Worm (Caenorhabditis elegans) whole organism, L3 larva: ENCODE results near the gene map-2.

ENCODE experiments used
- R02D3.7 ChIP-seq: fragments of 150-350 bp; optimal IDR thresholded peaks from 2 replicates; lab custom pipeline; 2014; ENCODE audit warnings: missing biosample characterization, missing genetic modification characterization
- ZK546.5 ChIP-seq: sonication (generic microtip); optimal IDR thresholded peaks from 2 replicates; lab custom pipeline; 2017; ENCODE audit warnings: missing biosample characterization, missing genetic modification characterization
- aly-2 ChIP-seq: fragments of 150-350 bp; optimal IDR thresholded peaks from 2 replicates; lab custom pipeline; 2014; ENCODE audit warnings: missing biosample characterization, missing genetic modification characterization
- ama-1 ChIP-seq: fragments of 150-350 bp; optimal IDR thresholded peaks from 2 replicates; lab custom pipeline; 2018
- ceh-28 ChIP-seq: fragments of 150-350 bp; optimal IDR thresholded peaks from 2 replicates; lab custom pipeline; 2014; ENCODE audit warnings: missing biosample characterization, missing genetic modification reagents, missing genetic modification characterization
- ceh-82 ChIP-seq: fragments of 150-350 bp; optimal IDR thresholded peaks from 2 replicates; lab custom pipeline; 2014; ENCODE audit warnings: missing biosample characterization, missing genetic modification characterization
- daf-12 ChIP-seq: fragments of 150-350 bp; optimal IDR thresholded peaks from 2 replicates; lab custom pipeline; 2014; ENCODE audit warnings: missing biosample characterization, missing genetic modification reagents, missing genetic modification characterization
- egl-5 ChIP-seq: fragments of 150-350 bp; optimal IDR thresholded peaks from 2 replicates; lab custom pipeline; 2017; ENCODE audit warnings: missing biosample characterization, missing genetic modification reagents, missing genetic modification characterization, inconsistent platforms
- elt-1 ChIP-seq: fragments of 150-350 bp; optimal IDR thresholded peaks from 2 replicates; lab custom pipeline; 2014; ENCODE audit warnings: missing biosample characterization, missing genetic modification characterization
- elt-2 ChIP-seq: sonication (generic microtip); optimal IDR thresholded peaks from 2 replicates; lab custom pipeline; 2016; ENCODE audit warnings: missing genetic modification reagents, mild to moderate bottlenecking, missing genetic modification characterization, missing compliant biosample characterization
- elt-3 ChIP-seq, 3 experiments: fragments of 150-350 bp in 1 of 3; sonication (generic microtip) in 2 of 3; optimal IDR thresholded peaks; 2 replicates in 2 of 3; 4 replicates in 1 of 3; lab custom pipeline; 2014 to 2017; ENCODE audit warnings: missing biosample characterization in 3 of 3, missing genetic modification characterization in 3 of 3
- eor-1 ChIP-seq, 2 experiments: fragments of 150-350 bp; optimal IDR thresholded peaks; 2 replicates each; lab custom pipeline; 2014 to 2018; ENCODE audit warnings: missing biosample characterization in 2 of 2, missing genetic modification characterization in 2 of 2
- fkh-10 ChIP-seq: sonication (generic microtip); optimal IDR thresholded peaks from 2 replicates; lab custom pipeline; 2017; ENCODE audit warnings: missing biosample characterization, missing genetic modification reagents, missing genetic modification characterization
- fkh-2 ChIP-seq: fragments of 150-350 bp; optimal IDR thresholded peaks from 2 replicates; lab custom pipeline; 2014; ENCODE audit warnings: missing biosample characterization, missing genetic modification reagents, missing genetic modification characterization
- fos-1 ChIP-seq: fragments of 150-350 bp; optimal IDR thresholded peaks from 2 replicates; lab custom pipeline; 2014; ENCODE audit warnings: missing biosample characterization, missing genetic modification characterization
- hmg-11 ChIP-seq: sonication (generic microtip); optimal IDR thresholded peaks from 2 replicates; lab custom pipeline; 2016; ENCODE audit warnings: missing genetic modification characterization, missing compliant biosample characterization
- jun-1 ChIP-seq: fragments of 150-350 bp; optimal IDR thresholded peaks from 2 replicates; lab custom pipeline; 2014; ENCODE audit warnings: missing biosample characterization, missing genetic modification reagents, missing genetic modification characterization
- lin-15B ChIP-seq: fragments of 150-350 bp; optimal IDR thresholded peaks from 2 replicates; lab custom pipeline; 2014; ENCODE audit warnings: missing biosample characterization, missing genetic modification characterization
- lin-39 ChIP-seq: fragments of 150-350 bp; optimal IDR thresholded peaks from 2 replicates; lab custom pipeline; 2018; ENCODE audit warnings: missing biosample characterization, missing genetic modification reagents, missing genetic modification characterization
- lsy-12 ChIP-seq: sonication (generic microtip); optimal IDR thresholded peaks from 2 replicates; lab custom pipeline; 2016; ENCODE audit warnings: mild to moderate bottlenecking, missing genetic modification characterization, missing compliant biosample characterization
- mdl-1 ChIP-seq: fragments of 150-350 bp; optimal IDR thresholded peaks from 2 replicates; lab custom pipeline; 2014; ENCODE audit warnings: missing biosample characterization, missing genetic modification characterization
- mml-1 ChIP-seq: fragments of 150-350 bp; sonication (generic microtip); optimal IDR thresholded peaks from 3 replicates; lab custom pipeline; 2014; ENCODE audit warnings: missing biosample characterization, missing genetic modification characterization
- nfya-1 ChIP-seq: sonication (generic microtip); optimal IDR thresholded peaks from 2 replicates; lab custom pipeline; 2017; ENCODE audit warnings: missing genetic modification characterization, mild to moderate bottlenecking, missing compliant biosample characterization, antibody characterized with exemption, moderate library complexity; ENCODE audit not compliant: insufficient read depth
- nhr-12 ChIP-seq: fragments of 150-350 bp; optimal IDR thresholded peaks from 2 replicates; lab custom pipeline; 2014; ENCODE audit warnings: missing biosample characterization, missing genetic modification characterization
- nhr-23 ChIP-seq: fragments of 150-350 bp; optimal IDR thresholded peaks from 2 replicates; lab custom pipeline; 2014; ENCODE audit warnings: missing biosample characterization, missing genetic modification reagents, missing genetic modification characterization
- nhr-237 ChIP-seq: fragments of 150-350 bp; optimal IDR thresholded peaks from 2 replicates; lab custom pipeline; 2014; ENCODE audit warnings: missing biosample characterization, missing genetic modification characterization
- nhr-25 ChIP-seq: sonication (generic microtip); optimal IDR thresholded peaks from 2 replicates; lab custom pipeline; 2017; ENCODE audit warnings: missing biosample characterization, missing genetic modification characterization
- nhr-28 ChIP-seq: fragments of 150-350 bp; optimal IDR thresholded peaks from 2 replicates; lab custom pipeline; 2014; ENCODE audit warnings: missing biosample characterization, missing genetic modification characterization
- nhr-67 ChIP-seq: fragments of 150-350 bp; optimal IDR thresholded peaks from 2 replicates; lab custom pipeline; 2014; ENCODE audit warnings: missing biosample characterization, missing genetic modification characterization
- nhr-77 ChIP-seq: fragments of 150-350 bp; optimal IDR thresholded peaks from 2 replicates; lab custom pipeline; 2014; ENCODE audit warnings: missing biosample characterization, missing genetic modification characterization
- pha-4 ChIP-seq: fragments of 150-350 bp; optimal IDR thresholded peaks from 2 replicates; lab custom pipeline; 2014; ENCODE audit warnings: missing biosample characterization, missing genetic modification reagents, missing genetic modification characterization
- pqm-1 ChIP-seq: fragments of 150-350 bp; optimal IDR thresholded peaks from 2 replicates; lab custom pipeline; 2017; ENCODE audit warnings: missing biosample characterization, missing genetic modification characterization, inconsistent platforms
- sea-2 ChIP-seq: fragments of 150-350 bp; sonication (generic microtip); optimal IDR thresholded peaks from 4 replicates; lab custom pipeline; 2014; ENCODE audit warnings: missing biosample characterization, missing genetic modification reagents, missing genetic modification characterization
- skn-1 ChIP-seq: fragments of 150-350 bp; optimal IDR thresholded peaks from 2 replicates; lab custom pipeline; 2014; ENCODE audit warnings: missing biosample characterization, missing genetic modification characterization
- snpc-4 ChIP-seq: fragments of 150-350 bp; optimal IDR thresholded peaks from 2 replicates; lab custom pipeline; 2014; ENCODE audit warnings: missing biosample characterization, missing genetic modification characterization
- tbx-2 ChIP-seq: sonication (generic microtip); optimal IDR thresholded peaks from 2 replicates; lab custom pipeline; 2016; ENCODE audit warnings: mild to moderate bottlenecking, missing genetic modification characterization, missing compliant biosample characterization
- unc-39 ChIP-seq: sonication (generic microtip); optimal IDR thresholded peaks from 4 replicates; lab custom pipeline; 2017; ENCODE audit warnings: missing biosample characterization, missing genetic modification characterization
- zag-1 ChIP-seq: fragments of 150-350 bp; optimal IDR thresholded peaks from 2 replicates; lab custom pipeline; 2014; ENCODE audit warnings: missing biosample characterization, missing genetic modification characterization
- ztf-11 ChIP-seq: fragments of 150-350 bp; optimal IDR thresholded peaks from 2 replicates; lab custom pipeline; 2014; ENCODE audit warnings: missing biosample characterization, missing genetic modification characterization

Gene map-2

ce11 chrIV:16867223-16867622 lies 12.5 kb upstream of the map-2 start, which contains the start of gene T06A10.107:
Gene T06A10.107 (plus strand): TSS chrIV:16867523.
- TF ChIP-seq aly-2 (no peak), elt-1 (tag; lab: Kevin White, UChicago) (no peak), nhr-237 (tag; lab: Kevin White, UChicago) (no peak), lsy-12 (tag; lab: Kevin White, UChicago) (no peak), lin-15B (tag; lab: Kevin White, UChicago) (no peak)

DNA sequence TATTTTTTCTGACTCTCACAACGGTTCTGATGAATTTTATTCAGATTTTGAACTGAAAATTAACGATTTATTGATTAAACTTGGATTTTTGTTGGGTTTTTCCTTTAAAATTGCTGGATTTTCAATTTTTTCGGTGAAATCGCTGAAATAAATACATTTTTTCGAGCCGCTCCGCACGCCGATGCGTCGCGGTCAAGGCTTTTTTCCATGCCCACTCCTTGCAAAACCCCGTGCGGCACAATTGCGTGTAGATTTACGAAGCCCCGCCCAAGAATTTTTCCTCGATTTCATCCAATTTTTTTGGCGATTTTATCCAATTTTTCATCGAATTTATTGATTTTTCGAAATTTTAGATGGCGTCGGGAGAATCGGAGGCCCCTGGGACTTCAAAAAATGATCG lies 10.8 kb upstream of the map-2 start, which contains the start of gene gtsf-1:
TSS of gene gtsf-1 (plus strand) at position 354 of the 400 bp plus-strand sequence.
- TF ChIP-seq mdl-1 (tag; lab: Kevin White, UChicago) (no peak), pha-4 (peak; percentile 79), hmg-11 (tag; lab: Kevin White, UChicago) (peak; percentile 88), ZK546.5 (tag; lab: Kevin White, UChicago) (no peak), mml-1 (no peak), tbx-2 (tag; lab: Kevin White, UChicago) (peak; percentile 42), lin-39 (tag; lab: Kevin White, UChicago) (peak; percentile 90), nhr-12 (tag; lab: Kevin White, UChicago) (no peak), ama-1 (lab: Kevin White, UChicago) (peak; percentile 54), pqm-1 (peak; percentile 23), sea-2 (GFP tag; lab: Kevin White, UChicago) (no peak), ztf-11 (tag; lab: Kevin White, UChicago) (no peak), ceh-82 (tag; lab: Kevin White, UChicago) (peak; percentile 38), nhr-25 (tag; lab: Kevin White, UChicago) (peak; percentile 60), nhr-77 (tag; lab: Kevin White, UChicago) (no peak), nhr-23 (tag; lab: Kevin White, UChicago) (peak; percentile 74), skn-1 (peak; percentile 60), snpc-4 (tag; lab: Kevin White, UChicago) (peak; percentile 56), aly-2 (no peak), unc-39 (tag; lab: Kevin White, UChicago) (no peak), nhr-67 (tag; lab: Kevin White, UChicago) (no peak), lin-15B (tag; lab: Kevin White, UChicago) (peak; percentile 88), lsy-12 (tag; lab: Kevin White, UChicago) (peak; percentile 17), daf-12 (tag; lab: Kevin White, UChicago) (no peak), nhr-28 (tag; lab: Kevin White, UChicago) (no peak), ceh-28 (tag; lab: Kevin White, UChicago) (peak; percentile 74), fkh-10 (GFP tag; lab: Kevin White, UChicago) (peak; percentile 16), elt-2 (tag; lab: Kevin White, UChicago) (peak; percentile 51), jun-1 (tag; lab: Kevin White, UChicago) (peak; percentile 47), zag-1 (tag; lab: Kevin White, UChicago) (peak; percentile 41), egl-5 (tag; lab: Kevin White, UChicago) (peak; percentile 65), fos-1 (tag; lab: Kevin White, UChicago) (no peak), nfya-1 (tag; lab: Kevin White, UChicago) (peak; percentile 83), elt-3 (tag; optimal IDR thresholded peaks at IDR 0.05; lab: Kevin White, UChicago) (no peak), R02D3.7 (tag; lab: Kevin White, UChicago) (peak; percentile 99), fkh-2 (no peak)

ce11 chrIV:16864876-16865275 lies 10.2 kb upstream of the map-2 start:
- no peak for TF ChIP-seq elt-3 (tag; optimal IDR thresholded peaks at IDR 0.05; lab: Kevin White, UChicago)
- TF ChIP-seq nhr-67 (tag; lab: Kevin White, UChicago), result no peak
- TF ChIP-seq eor-1 (tag; optimal IDR thresholded peaks at IDR 0.05; lab: Kevin White, UChicago), result no peak
- TF ChIP-seq fkh-2, result no peak
- TF ChIP-seq ZK546.5 (tag; lab: Kevin White, UChicago), result no peak
